Worm (Caenorhabditis elegans): ENCODE measurements around the gene ZC196.5.

ZC196.5 gene

DNA sequence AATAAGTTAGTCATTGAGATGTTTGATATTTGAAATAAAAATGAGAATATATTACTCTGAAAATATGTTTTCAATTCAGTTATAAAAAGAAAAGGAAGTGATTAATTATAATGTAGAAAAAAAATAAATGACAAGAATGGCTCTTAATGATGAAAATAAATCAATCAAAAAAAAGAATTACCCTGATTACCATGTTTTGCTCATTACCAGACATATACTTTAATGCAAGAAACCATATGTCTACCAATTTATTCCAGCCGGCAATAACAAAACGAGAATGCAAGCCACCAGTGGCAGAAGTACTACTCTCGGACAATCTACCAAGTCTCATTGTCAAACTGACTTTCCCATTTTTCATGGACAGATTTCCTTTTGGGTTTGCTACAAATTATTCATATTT lies 45.4 kb upstream of the ZC196.5 start:
- TF ChIP-seq lin-13 (GFP tag; optimal IDR thresholded peaks at IDR 0.05) (no peak), ctbp-1 (GFP tag; IDR thresholded peaks at IDR 0.05) (no peak), Y75B8A.6 (GFP tag; IDR thresholded peaks at IDR 0.05) (no peak), nhr-41 (GFP tag; IDR thresholded peaks at IDR 0.05) (no peak), F49E8.2 (tag; optimal IDR thresholded peaks at IDR 0.05; ENCODE audit: borderline replicate concordance) (no peak), saeg-2 (GFP tag; IDR thresholded peaks at IDR 0.05) (no peak), ceh-28 (tag; optimal IDR thresholded peaks at IDR 0.05) (no peak), egl-43 (GFP tag; IDR thresholded peaks at IDR 0.05) (no peak), zip-2 (tag; optimal IDR thresholded peaks at IDR 0.05) (no peak), fos-1 (tag; optimal IDR thresholded peaks at IDR 0.05) (no peak), zag-1 (tag; optimal IDR thresholded peaks at IDR 0.05) (no peak), ZK337.2 (GFP tag; IDR thresholded peaks at IDR 0.05) (no peak), ces-1 (GFP tag; optimal IDR thresholded peaks at IDR 0.05) (no peak), tra-1 (GFP tag; IDR thresholded peaks at IDR 0.05) (no peak)

DNA sequence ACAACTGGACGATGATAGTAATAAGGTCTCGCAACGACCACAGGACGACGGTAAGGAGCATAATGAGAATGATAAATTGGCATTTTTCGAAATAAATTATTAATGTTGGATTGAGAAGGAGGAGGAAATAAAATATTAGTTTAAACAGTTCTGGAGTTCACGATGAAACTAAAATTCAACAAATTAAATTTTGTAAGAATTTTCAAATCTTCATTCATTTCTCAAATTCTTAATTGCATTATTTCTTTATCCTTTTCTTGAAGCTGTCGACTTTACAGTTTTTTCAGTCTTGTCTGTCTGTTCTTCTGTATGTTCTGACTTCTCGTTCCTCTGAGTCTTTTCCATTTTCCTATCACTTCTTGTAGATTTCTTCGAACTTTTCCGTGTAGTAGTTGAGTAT lies 42.4 kb upstream of the ZC196.5 start, which contains the start of gene ZC190.7:
Gene ZC190.7 (minus strand): TSS at position 101 of the 400 bp plus-strand sequence.
- TF ChIP-seq pha-4 (GFP tag; IDR thresholded peaks at IDR 0.05) (no peak), pha-4 (tag; optimal IDR thresholded peaks at IDR 0.05) (no peak), unc-39 (tag; optimal IDR thresholded peaks at IDR 0.05) (no peak), nhr-10 (tag; optimal IDR thresholded peaks at IDR 0.05) (no peak), tag-97 (GFP tag; IDR thresholded peaks at IDR 0.05) (no peak), gei-8 (GFP tag; optimal IDR thresholded peaks at IDR 0.05) (no peak), mep-1 (tag; optimal IDR thresholded peaks at IDR 0.05) (no peak), ceh-20 (GFP tag; IDR thresholded peaks at IDR 0.05) (no peak), F10B5.3 (tag; optimal IDR thresholded peaks at IDR 0.05) (no peak), hlh-11 (tag; optimal IDR thresholded peaks at IDR 0.05) (no peak), nhr-42 (GFP tag; IDR thresholded peaks at IDR 0.05) (no peak), rbr-2 (tag; optimal IDR thresholded peaks at IDR 0.05) (no peak), Y48G9A.11 (GFP tag; IDR thresholded peaks at IDR 0.05) (no peak), F44E2.7 (GFP tag; IDR thresholded peaks at IDR 0.05) (no peak), nhr-76 (tag; optimal IDR thresholded peaks at IDR 0.05) (no peak), mxl-3 (GFP tag; optimal IDR thresholded peaks at IDR 0.05) (no peak), aly-2 (tag; optimal IDR thresholded peaks at IDR 0.05) (no peak), lin-39 (tag; optimal IDR thresholded peaks at IDR 0.05) (no peak), ama-1 (optimal IDR thresholded peaks at IDR 0.05) (no peak), ceh-82 (tag; optimal IDR thresholded peaks at IDR 0.05) (no peak)

DNA sequence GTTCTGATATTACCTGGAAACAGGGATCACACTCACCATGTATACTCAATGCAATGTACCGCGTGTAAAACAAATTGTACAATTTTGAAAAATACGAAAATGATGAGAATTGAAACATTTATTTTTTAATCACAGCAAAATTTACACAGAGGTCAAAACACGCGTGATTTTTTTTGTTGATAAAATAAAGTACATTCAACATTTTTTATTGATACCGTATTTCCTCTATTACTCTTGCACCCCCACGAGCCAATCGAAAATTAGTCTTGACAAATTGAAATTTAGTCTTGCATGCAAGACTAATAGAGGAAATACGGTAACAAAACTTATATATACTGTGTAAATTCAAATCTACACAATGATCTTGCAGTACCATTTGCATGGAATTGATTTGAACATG lies 41.5 kb upstream of the ZC196.5 start, which contains the start of gene ZC190.8:
Gene ZC190.8 (minus strand): TSS at position 101 of the 400 bp plus-strand sequence.
- TF ChIP-seq hif-1 (tag; optimal IDR thresholded peaks at IDR 0.05) (no peak), spr-3 (GFP tag; optimal IDR thresholded peaks at IDR 0.05) (no peak), aha-1 (tag) (peak; percentile 23), unc-62 (GFP tag; optimal IDR thresholded peaks at IDR 0.05 in 1 of 2) (no peak), unc-62 (tag; optimal IDR thresholded peaks at IDR 0.05) (no peak), F26F4.8 (GFP tag; conservative IDR thresholded peaks at IDR 0.05) (no peak), T20F7.1 (GFP tag; optimal IDR thresholded peaks at IDR 0.05) (no peak), ces-1 (GFP tag; optimal IDR thresholded peaks at IDR 0.05) (no peak), lin-1 (GFP tag; IDR thresholded peaks at IDR 0.05) (no peak), sdz-12 (GFP tag; optimal IDR thresholded peaks at IDR 0.05) (no peak)

All from whole organism, L4 larva.